Worm (Caenorhabditis elegans): Measurements from ENCODE around the gene F44A2.7.

Gene F44A2.7

ce11 chrV:9338452-9338851 is 17.2 kb downstream of the F44A2.7 start:
- TF ChIP-seq aly-2 (tag; optimal IDR thresholded peaks at IDR 0.05) (no peak), lin-39 (tag; optimal IDR thresholded peaks at IDR 0.05) (no peak), elt-2 (tag; optimal IDR thresholded peaks at IDR 0.05) (peak; percentile 43), ceh-82 (tag; optimal IDR thresholded peaks at IDR 0.05) (no peak), ceh-16 (tag; optimal IDR thresholded peaks at IDR 0.05) (no peak), nhr-25 (tag; optimal IDR thresholded peaks at IDR 0.05) (peak; percentile 45), elt-1 (tag; optimal IDR thresholded peaks at IDR 0.05) (no peak), ama-1 (optimal IDR thresholded peaks at IDR 0.05) (peak; percentile 99), unc-62 (GFP tag; optimal IDR thresholded peaks at IDR 0.05) (no peak), nhr-43 (tag; optimal IDR thresholded peaks at IDR 0.05; ENCODE audit: poor library complexity, severe bottlenecking) (peak; percentile 75), egl-5 (tag; optimal IDR thresholded peaks at IDR 0.05) (no peak), lsy-12 (tag; optimal IDR thresholded peaks at IDR 0.05) (peak; percentile 78), nhr-23 (tag; optimal IDR thresholded peaks at IDR 0.05) (peak; percentile 49), pqm-1 (tag; optimal IDR thresholded peaks at IDR 0.05) (no peak), mdl-1 (tag; optimal IDR thresholded peaks at IDR 0.05) (no peak), nhr-77 (tag; optimal IDR thresholded peaks at IDR 0.05) (no peak), nhr-67 (tag; optimal IDR thresholded peaks at IDR 0.05) (no peak), ztf-4 (tag; optimal IDR thresholded peaks at IDR 0.05) (no peak), nfya-1 (tag; optimal IDR thresholded peaks at IDR 0.05; ENCODE audit: insufficient read depth) (no peak)

- TF ChIP-seq nhr-25 (tag; optimal IDR thresholded peaks at IDR 0.05) (peak; percentile 47), ceh-28 (tag; optimal IDR thresholded peaks at IDR 0.05) (no peak), nhr-43 (tag; optimal IDR thresholded peaks at IDR 0.05; ENCODE audit: poor library complexity, severe bottlenecking) (peak; percentile 28), elt-2 (tag; optimal IDR thresholded peaks at IDR 0.05) (peak; percentile 3), elt-1 (tag; optimal IDR thresholded peaks at IDR 0.05) (no peak)
Observed at ce11 chrV:9340318-9340717, 19.0 kb downstream of the F44A2.7 start.

ce11 chrV:9342965-9343628 is 21.8 kb downstream of the F44A2.7 start:
- TF ChIP-seq ama-1 (optimal IDR thresholded peaks at IDR 0.05), result peak; percentile 42
- peak; percentile 34 for TF ChIP-seq lin-39 (tag; optimal IDR thresholded peaks at IDR 0.05)
- TF ChIP-seq skn-1 (tag; optimal IDR thresholded peaks at IDR 0.05), result no peak
- peak; percentile 17 for TF ChIP-seq pha-4 (tag; optimal IDR thresholded peaks at IDR 0.05)
- TF ChIP-seq unc-62 (GFP tag; optimal IDR thresholded peaks at IDR 0.05), result no peak
- peak; percentile 25 for TF ChIP-seq nhr-43 (tag; optimal IDR thresholded peaks at IDR 0.05; ENCODE audit: poor library complexity, severe bottlenecking)
- no peak for TF ChIP-seq eor-1 (tag; optimal IDR thresholded peaks at IDR 0.05)

DNA sequence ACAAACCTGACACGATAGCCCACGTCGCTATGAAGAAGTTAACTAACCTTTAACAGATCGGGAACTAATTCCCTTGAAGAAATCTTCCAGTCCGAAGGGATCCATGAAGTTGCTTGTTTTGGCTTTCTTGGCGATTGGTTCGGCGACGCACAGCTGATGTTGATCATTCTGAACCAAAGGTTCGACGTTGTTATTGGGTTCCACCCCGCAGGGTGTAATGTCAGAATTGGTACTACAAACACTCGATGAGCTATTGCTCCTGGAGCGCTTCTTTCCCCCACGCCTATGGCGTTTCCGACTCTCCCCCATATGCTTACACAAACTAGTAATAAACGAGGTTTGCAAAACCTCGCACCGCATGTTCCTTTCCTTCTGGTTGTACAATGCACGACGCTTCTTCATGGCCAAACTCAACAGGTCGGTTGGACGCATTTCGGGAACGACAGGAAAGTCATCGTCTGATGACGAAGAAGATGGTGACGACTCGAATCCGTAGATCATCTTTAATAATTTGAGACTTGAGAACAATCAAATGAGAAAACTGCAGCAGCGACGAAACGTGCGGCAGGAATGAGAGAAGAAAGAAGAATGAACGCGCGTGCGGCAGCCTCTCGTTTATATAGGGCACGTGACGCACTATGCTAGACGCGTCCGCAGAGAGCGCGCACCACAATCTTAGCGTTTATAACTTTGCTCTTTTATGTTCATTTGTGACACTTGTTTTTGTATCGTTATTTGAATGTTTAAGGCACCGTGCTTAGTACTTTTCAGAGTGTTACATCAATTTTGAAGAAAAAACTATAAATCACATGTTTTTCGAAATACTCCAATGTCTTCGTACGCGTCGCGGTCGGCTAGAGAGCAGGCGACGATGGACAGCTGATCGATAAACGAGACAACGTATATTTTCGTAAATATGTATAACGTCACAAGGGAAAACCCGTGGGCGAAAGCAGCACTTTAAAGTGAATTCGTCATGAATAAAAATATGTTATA is 22.6 kb downstream of the F44A2.7 start, which contains the start of gene tos-1:
Gene tos-1 (minus strand): TSS at position 575 of the 996 bp plus-strand sequence.
- TF ChIP-seq eor-1 (tag; optimal IDR thresholded peaks at IDR 0.05) (peak; percentile 90 to 100), elt-3 (tag; optimal IDR thresholded peaks at IDR 0.05) (peak; percentile 22 to 95 (median 91)), ama-1 (optimal IDR thresholded peaks at IDR 0.05) (peak; percentile 100), nhr-28 (tag; optimal IDR thresholded peaks at IDR 0.05) (peak; percentile 73), aly-2 (tag; optimal IDR thresholded peaks at IDR 0.05) (no peak), egl-5 (tag; optimal IDR thresholded peaks at IDR 0.05) (peak; percentile 96), lsy-12 (tag; optimal IDR thresholded peaks at IDR 0.05) (peak; percentile 99), zag-1 (tag; optimal IDR thresholded peaks at IDR 0.05) (peak; percentile 64), fos-1 (tag; optimal IDR thresholded peaks at IDR 0.05) (peak; percentile 92), tbx-2 (tag; optimal IDR thresholded peaks at IDR 0.05) (peak; percentile 94), mml-1 (tag; optimal IDR thresholded peaks at IDR 0.05) (peak; percentile 12), nhr-77 (tag; optimal IDR thresholded peaks at IDR 0.05) (peak; percentile 62), nhr-11 (tag; optimal IDR thresholded peaks at IDR 0.05) (peak; percentile 97), skn-1 (tag; optimal IDR thresholded peaks at IDR 0.05) (peak; percentile 93), snpc-4 (tag; optimal IDR thresholded peaks at IDR 0.05) (peak; percentile 53), unc-39 (tag; optimal IDR thresholded peaks at IDR 0.05) (no peak), R02D3.7 (tag; optimal IDR thresholded peaks at IDR 0.05) (peak; percentile 93), ceh-28 (tag; optimal IDR thresholded peaks at IDR 0.05) (peak; percentile 95), ceh-9 (tag; optimal IDR thresholded peaks at IDR 0.05) (no peak), nhr-67 (tag; optimal IDR thresholded peaks at IDR 0.05) (no peak), pqm-1 (tag; optimal IDR thresholded peaks at IDR 0.05) (peak; percentile 76), ceh-82 (tag; optimal IDR thresholded peaks at IDR 0.05) (peak; percentile 91), fkh-2 (tag; optimal IDR thresholded peaks at IDR 0.05) (no peak), ZK546.5 (tag; optimal IDR thresholded peaks at IDR 0.05) (peak; percentile 47), nhr-237 (tag; optimal IDR thresholded peaks at IDR 0.05) (no peak), elt-2 (tag; optimal IDR thresholded peaks at IDR 0.05) (peak; percentile 93), nhr-76 (tag; optimal IDR thresholded peaks at IDR 0.05) (peak; percentile 76), pha-4 (tag; optimal IDR thresholded peaks at IDR 0.05) (peak; percentile 98), mdl-1 (tag; optimal IDR thresholded peaks at IDR 0.05) (peak; percentile 97), lin-39 (tag; optimal IDR thresholded peaks at IDR 0.05) (peak; percentile 90), nfya-1 (tag; optimal IDR thresholded peaks at IDR 0.05; ENCODE audit: insufficient read depth) (peak; percentile 90), daf-12 (tag; optimal IDR thresholded peaks at IDR 0.05) (peak; percentile 60), fkh-10 (GFP tag; optimal IDR thresholded peaks at IDR 0.05) (peak; percentile 96)
